Fruit fly (Drosophila melanogaster): Measurements from ENCODE around the gene AP-2sigma.

The AP-2sigma gene

DNA sequence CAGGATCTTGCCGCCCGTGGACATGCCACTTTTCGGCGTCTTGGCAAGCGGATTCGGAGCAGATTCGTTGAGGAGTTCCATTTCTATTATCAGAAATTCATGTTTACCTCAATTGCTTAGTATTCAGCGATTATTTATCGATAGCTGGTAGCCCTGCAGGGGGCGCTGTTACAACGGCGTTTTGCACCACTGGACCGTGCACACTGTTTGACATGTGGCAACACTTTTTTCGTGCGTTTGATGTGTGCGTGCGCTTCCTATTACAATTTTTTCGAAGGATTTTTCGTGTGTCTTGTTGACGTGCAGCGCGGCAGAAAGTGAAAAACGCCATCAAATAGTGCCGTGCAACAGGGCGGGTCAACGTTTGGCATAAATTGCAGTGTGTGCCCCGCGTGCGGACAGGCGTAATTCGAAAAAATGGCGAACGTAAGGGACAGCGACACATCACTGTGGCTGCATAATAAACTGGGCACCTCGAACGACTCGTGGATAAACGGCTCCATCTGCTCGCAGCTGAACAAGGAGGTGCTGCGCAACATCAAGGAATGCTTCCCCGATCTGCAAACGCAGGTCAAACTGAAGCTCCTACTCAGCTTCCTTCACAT lies 46.3 kb downstream of the AP-2sigma start, which contains the start of the genes CG3337 and Nelf-A (continued):
- TF ChIP-seq caup (GFP tag; optimal IDR thresholded peaks at IDR 0.05; ENCODE audit: severe bottlenecking) (peak; percentile 81), ro (GFP tag; IDR thresholded peaks at IDR 0.05) (no peak), CG8388 (GFP tag; optimal IDR thresholded peaks at IDR 0.05) (no peak), CG33213 (GFP tag; optimal IDR thresholded peaks at IDR 0.05) (peak; percentile 85), CG10209 (GFP tag; optimal IDR thresholded peaks at IDR 0.05) (peak; percentile 75), fd3F (GFP tag; optimal IDR thresholded peaks at IDR 0.05) (peak; percentile 31), CG3407 (GFP tag; optimal IDR thresholded peaks at IDR 0.05) (no peak), disco-r (GFP tag; optimal IDR thresholded peaks at IDR 0.05) (peak; percentile 44), CG18011 (GFP tag; optimal IDR thresholded peaks at IDR 0.05) (peak; percentile 27), CG10462 (GFP tag; optimal IDR thresholded peaks at IDR 0.05) (no peak), phol (tag; optimal IDR thresholded peaks at IDR 0.05) (peak; percentile 82), CG14441 (GFP tag; IDR thresholded peaks at IDR 0.05) (peak; percentile 57), tap (tag; optimal IDR thresholded peaks at IDR 0.05) (no peak), CG6654 (GFP tag; optimal IDR thresholded peaks at IDR 0.05) (no peak), Spps (tag; optimal IDR thresholded peaks at IDR 0.05) (no peak), NC2β (GFP tag; optimal IDR thresholded peaks at IDR 0.05) (peak; percentile 73), CTCF (GFP tag; optimal IDR thresholded peaks at IDR 0.05) (peak; percentile 97), CG17328 (GFP tag; IDR thresholded peaks at IDR 0.05) (no peak), Six4 (GFP tag; optimal IDR thresholded peaks at IDR 0.05) (peak; percentile 50), CG5180 (GFP tag; optimal IDR thresholded peaks at IDR 0.05) (no peak), trh (GFP tag; optimal IDR thresholded peaks at IDR 0.05) (no peak), sens (GFP tag) (peak; percentile 94), pzg (GFP tag; optimal IDR thresholded peaks at IDR 0.05) (peak; percentile 97), sna (GFP tag; IDR thresholded peaks at IDR 0.05; ENCODE audit: partially characterized antibody) (0 out of 2 replicates have a peak, but pooled peaks have one; percentile 29), wek (GFP tag; optimal IDR thresholded peaks at IDR 0.05) (no peak), C15 (GFP tag; IDR thresholded peaks at IDR 0.05) (no peak), Hey (tag; optimal IDR thresholded peaks at IDR 0.05) (no peak), CG14710 (tag; optimal IDR thresholded peaks at IDR 0.05) (peak; percentile 100), corto (GFP tag; optimal IDR thresholded peaks at IDR 0.05) (no peak), slbo (GFP tag; IDR thresholded peaks at IDR 0.05) (peak; percentile 91), Nf-YA (GFP tag; IDR thresholded peaks at IDR 0.05) (no peak), CG14050 (GFP tag; IDR thresholded peaks at IDR 0.05) (peak; percentile 34; the same call in 1 of the 3 replicates), Bteb2 (GFP tag; optimal IDR thresholded peaks at IDR 0.05) (peak; percentile 32), chm (GFP tag; IDR thresholded peaks at IDR 0.05) (peak; percentile 56), CG12071 (GFP tag; optimal IDR thresholded peaks at IDR 0.05) (no peak), shn (GFP tag; optimal IDR thresholded peaks at IDR 0.05) (peak; percentile 84), CG11456 (GFP tag; IDR thresholded peaks at IDR 0.05) (peak; percentile 88), gem (tag; optimal IDR thresholded peaks at IDR 0.05) (no peak), CG10267 (tag; optimal IDR thresholded peaks at IDR 0.05) (peak; percentile 97), Doc3 (GFP tag; IDR thresholded peaks at IDR 0.05; ENCODE audit: partially characterized antibody) (peak; percentile 55; the same call in 2 of the 3 replicates), fd102C (GFP tag; optimal IDR thresholded peaks at IDR 0.05) (no peak), CG15601 (tag; optimal IDR thresholded peaks at IDR 0.05) (no peak), CG8478 (optimal IDR thresholded peaks at IDR 0.05) (peak; percentile 57), HLHmδ (GFP tag; optimal IDR thresholded peaks at IDR 0.05) (peak; percentile 67), gsb-n (tag; optimal IDR thresholded peaks at IDR 0.05) (no peak), bsh (GFP tag; optimal IDR thresholded peaks at IDR 0.05) (peak in 1 of 2 experiments; percentile 50), Ada2b (GFP tag; IDR thresholded peaks at IDR 0.05) (no peak), CG4424 (GFP tag; optimal IDR thresholded peaks at IDR 0.05) (peak; percentile 62), schlank (tag; optimal IDR thresholded peaks at IDR 0.05) (peak; percentile 32), ap (GFP tag; IDR thresholded peaks at IDR 0.05) (no peak)
